Fruit fly (Drosophila melanogaster) whole organism, pupa: ENCODE measurements around the gene crb.

Source experiments
- CG10348 ChIP-seq: fragments of 200-800 bp; sonication (Bioruptor generic); IDR thresholded peaks from 2 replicates; pipeline ENCODE4 v1.3.6; 2022; ENCODE audit warnings: missing biosample characterization, missing genetic modification characterization
- CG12605 ChIP-seq: fragments of 200-800 bp; sonication (Bioruptor generic); IDR thresholded peaks from 2 replicates; pipeline ENCODE4 v1.3.6; 2022; ENCODE audit warnings: missing biosample characterization, missing genetic modification characterization
- CG13204 ChIP-seq: fragments of 200-800 bp; sonication (Bioruptor generic); optimal IDR thresholded peaks from 2 replicates; lab custom pipeline; 2018; ENCODE audit warnings: missing biosample characterization, mild to moderate bottlenecking, missing genetic modification characterization, moderate library complexity
- CG14655 ChIP-seq: fragments of 200-800 bp; sonication (Bioruptor generic); optimal IDR thresholded peaks from 3 replicates; lab custom pipeline; 2017; ENCODE audit warnings: mild to moderate bottlenecking, missing biosample characterization, missing genetic modification reagents, missing genetic modification characterization
- CG15710 ChIP-seq: fragments of 200-800 bp; sonication (Bioruptor generic); optimal IDR thresholded peaks from 2 replicates; lab custom pipeline; 2018; ENCODE audit warnings: missing biosample characterization, mild to moderate bottlenecking, missing genetic modification characterization, moderate library complexity
- CG17806 ChIP-seq: fragments of 200-800 bp; sonication (Bioruptor generic); optimal IDR thresholded peaks from 2 replicates; lab custom pipeline; 2018; ENCODE audit warnings: missing biosample characterization, mild to moderate bottlenecking, missing genetic modification characterization, moderate library complexity
- CG32121 ChIP-seq: fragments of 200-800 bp; sonication (Bioruptor generic); IDR thresholded peaks from 2 replicates; pipeline ENCODE4 v1.3.6; 2022; ENCODE audit warnings: missing biosample characterization, missing genetic modification characterization
- CG34367 ChIP-seq: fragments of 200-800 bp; sonication (Bioruptor generic); optimal IDR thresholded peaks from 2 replicates; lab custom pipeline; 2018; ENCODE audit warnings: missing biosample characterization, mild to moderate bottlenecking, missing genetic modification characterization
- CG4496 ChIP-seq: fragments of 200-800 bp; sonication (Bioruptor generic); IDR thresholded peaks from 3 replicates; pipeline ENCODE4 v1.3.6; 2022; ENCODE audit warnings: missing biosample characterization, missing genetic modification characterization
- CG8159 ChIP-seq: fragments of 200-800 bp; sonication (Bioruptor generic); optimal IDR thresholded peaks from 3 replicates; lab custom pipeline; 2018; ENCODE audit warnings: missing biosample characterization, mild to moderate bottlenecking, missing genetic modification characterization, moderate library complexity
- CG8301 ChIP-seq: fragments of 200-800 bp; sonication (Bioruptor generic); optimal IDR thresholded peaks from 2 replicates; lab custom pipeline; 2018; ENCODE audit warnings: missing biosample characterization, mild to moderate bottlenecking, missing genetic modification characterization
- CG9948 ChIP-seq: fragments of 200-800 bp; sonication (Bioruptor generic); optimal IDR thresholded peaks from 2 replicates; lab custom pipeline; 2018; ENCODE audit warnings: missing biosample characterization, mild to moderate bottlenecking, missing genetic modification characterization, moderate library complexity
- D1 ChIP-seq: fragments of 200-800 bp; sonication (Bioruptor generic); optimal IDR thresholded peaks from 2 replicates; lab custom pipeline; 2018; ENCODE audit warnings: missing biosample characterization, mild to moderate bottlenecking, missing genetic modification characterization, moderate library complexity
- EcR ChIP-seq: fragments of 200-800 bp; sonication (Bioruptor generic); optimal IDR thresholded peaks from 3 replicates; lab custom pipeline; 2019; ENCODE audit warnings: missing biosample characterization, missing genetic modification characterization, mild to moderate bottlenecking, moderate library complexity, missing genetic modification reagents
- Ets98B ChIP-seq: fragments of 200-800 bp; sonication (Bioruptor generic); IDR thresholded peaks from 2 replicates; pipeline ENCODE4 v1.3.6; 2022; ENCODE audit warnings: missing biosample characterization, missing genetic modification characterization
- Pif1A ChIP-seq: fragments of 200-800 bp; sonication (Bioruptor generic); optimal IDR thresholded peaks from 3 replicates; lab custom pipeline; 2016; ENCODE audit warnings: missing biosample characterization, missing genetic modification characterization
- Pif1B ChIP-seq: fragments of 200-800 bp; sonication (Bioruptor generic); optimal IDR thresholded peaks from 3 replicates; lab custom pipeline; 2016; ENCODE audit warnings: missing biosample characterization, missing genetic modification characterization
- Snoo ChIP-seq: fragments of 200-800 bp; sonication (Bioruptor generic); optimal IDR thresholded peaks from 3 replicates; lab custom pipeline; 2017; ENCODE audit warnings: missing biosample characterization, mild to moderate bottlenecking, missing genetic modification characterization, inconsistent platforms
- fd96Ca ChIP-seq: fragments of 200-800 bp; sonication (Bioruptor generic); IDR thresholded peaks from 3 replicates; pipeline ENCODE4 v1.3.6; 2022; ENCODE audit warnings: missing biosample characterization, missing genetic modification characterization
- gl ChIP-seq: fragments of 200-800 bp; sonication (Bioruptor generic); optimal IDR thresholded peaks from 2 replicates; lab custom pipeline; 2018; ENCODE audit warnings: missing biosample characterization, mild to moderate bottlenecking, missing genetic modification characterization
- rn ChIP-seq: fragments of 200-800 bp; sonication (Bioruptor generic); IDR thresholded peaks from 2 replicates; pipeline ENCODE4 v1.3.6; 2022; ENCODE audit warnings: missing biosample characterization, missing genetic modification characterization

Gene crb

DNA sequence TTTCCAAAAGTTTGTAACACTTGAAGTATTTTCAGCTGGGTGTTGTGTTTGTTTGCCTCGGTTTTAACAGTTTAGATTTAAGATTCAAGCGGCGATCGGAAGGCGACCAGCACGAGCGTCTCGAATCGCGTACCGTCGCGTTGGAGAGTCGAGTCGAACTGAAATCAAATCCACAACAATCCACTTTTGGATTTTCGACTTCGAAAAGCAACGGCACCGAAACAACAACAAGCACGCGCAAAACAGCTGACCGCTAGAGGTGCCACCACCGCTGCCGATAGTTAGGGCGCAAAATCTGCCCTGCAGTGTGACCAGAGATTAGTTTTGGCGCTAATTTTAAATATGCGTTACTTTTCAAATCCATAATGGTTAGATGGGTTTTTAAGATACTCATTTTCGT, 23.8 kb upstream of the crb start, which contains the start of gene jar:
jar (minus strand) TSS at position 163 of the 400 bp plus-strand sequence.
- TF ChIP-seq CG9948 (no peak), D1 (tag; lab: Kevin White, UChicago) (no peak), fd96Ca (no peak; the same call in 2 of the 3 replicates), rn (no peak), CG34367 (no peak), Snoo (tag; lab: Kevin White, UChicago) (peak; percentile 18), Ets98B (GFP tag; lab: Robert Waterston, UW) (peak; percentile 49; the same call in 1 of the 2 replicates), CG17806 (tag; lab: Kevin White, UChicago) (no peak), CG8301 (tag; lab: Kevin White, UChicago) (no peak), Pif1A (GFP tag; lab: Kevin White, UChicago) (no peak), CG12605 (peak; percentile 29; the same call in 1 of the 2 replicates), CG10348 (no peak), CG14655 (GFP tag; lab: Kevin White, UChicago) (no peak), CG8159 (tag; lab: Kevin White, UChicago) (peak; percentile 16), CG32121 (peak; percentile 27; the same call in 1 of the 2 replicates), CG4496 (GFP tag; lab: Robert Waterston, UW) (peak; percentile 31; the same call in 1 of the 3 replicates), EcR (GFP tag; lab: Kevin White, UChicago) (peak; percentile 39), gl (tag; lab: Kevin White, UChicago) (peak; percentile 25), Pif1B (GFP tag; lab: Kevin White, UChicago) (no peak), CG13204 (peak; percentile 12), CG15710 (tag; lab: Kevin White, UChicago) (no peak)

DNA sequence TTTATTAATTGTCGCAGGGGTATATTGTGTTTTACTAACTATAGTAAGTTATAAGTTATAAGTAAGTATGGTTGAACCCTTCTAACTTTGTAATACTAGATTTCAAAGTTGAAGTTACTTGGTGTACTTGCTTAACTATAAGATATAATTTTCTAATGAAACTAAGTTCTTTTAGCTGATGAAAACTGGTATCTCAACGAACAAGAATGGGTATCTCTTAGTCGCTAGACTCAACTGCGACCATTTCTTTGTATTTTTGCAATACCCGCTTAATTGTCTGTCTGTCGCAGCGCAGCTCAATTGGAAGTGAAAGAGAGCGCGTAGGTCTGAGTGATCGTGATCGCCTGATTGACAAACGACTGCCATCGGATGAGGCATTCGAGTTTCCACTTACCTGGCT, 22.6 kb upstream of the crb start:
- TF ChIP-seq CG9948 (no peak), CG14655 (GFP tag; lab: Kevin White, UChicago) (peak; percentile 31), CG15710 (tag; lab: Kevin White, UChicago) (no peak), CG8159 (tag; lab: Kevin White, UChicago) (no peak), CG32121 (no peak), fd96Ca (no peak), EcR (GFP tag; lab: Kevin White, UChicago) (peak; percentile 10), Pif1A (GFP tag; lab: Kevin White, UChicago) (no peak), CG4496 (GFP tag; lab: Robert Waterston, UW) (no peak), gl (tag; lab: Kevin White, UChicago) (no peak)
- TF ChIP-seq, all 21 proteins: peak for 2

DNA sequence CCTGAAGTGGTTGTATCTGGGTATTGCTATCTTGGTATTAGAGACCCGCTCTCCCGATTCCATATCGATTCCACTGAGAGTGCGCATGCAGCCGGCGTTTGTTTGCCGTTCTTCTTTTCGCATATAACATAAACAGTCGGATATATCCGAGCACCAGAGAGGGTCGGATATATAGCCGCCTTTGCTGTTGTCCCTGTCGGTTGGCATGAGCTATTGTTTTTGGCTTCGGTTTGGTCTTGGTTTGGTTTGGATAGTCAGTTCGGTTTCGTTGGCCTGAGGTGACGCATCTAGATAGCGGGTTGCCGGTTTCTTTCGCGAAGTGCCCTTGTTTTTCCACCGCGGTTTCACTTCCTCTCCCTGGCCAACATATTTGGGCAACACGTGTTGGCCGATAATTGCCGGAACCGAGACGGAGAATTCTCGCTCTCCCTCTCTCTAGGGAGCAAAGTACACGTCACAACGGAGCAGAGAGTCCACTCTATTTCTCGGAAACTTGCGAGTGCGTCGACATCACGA, 22.0 kb upstream of the crb start, which contains the start of gene Orct2:
Orct2 (plus strand) TSS at position 255 of the 516 bp plus-strand sequence.
- peak; percentile 40 for TF ChIP-seq EcR (GFP tag; lab: Kevin White, UChicago)
- TF ChIP-seq CG4496 (GFP tag; lab: Robert Waterston, UW): peak; percentile 58; the same call in 1 of the 3 replicates
- TF ChIP-seq rn: no peak
- no peak for TF ChIP-seq Snoo (tag; lab: Kevin White, UChicago)
- TF ChIP-seq D1 (tag; lab: Kevin White, UChicago): no peak
- no peak for TF ChIP-seq CG34367
- TF ChIP-seq CG10348: no peak
- 0 out of 3 replicates have a peak, but pooled peaks have one; percentile 27 for TF ChIP-seq fd96Ca
- TF ChIP-seq CG8159 (tag; lab: Kevin White, UChicago): no peak
- peak; percentile 23; the same call in 1 of the 2 replicates for TF ChIP-seq CG12605
- TF ChIP-seq CG13204: peak; percentile 32
- no peak for TF ChIP-seq CG17806 (tag; lab: Kevin White, UChicago)
- TF ChIP-seq CG8301 (tag; lab: Kevin White, UChicago): no peak
- TF ChIP-seq CG9948: no peak
- TF ChIP-seq CG14655 (GFP tag; lab: Kevin White, UChicago): peak; percentile 14
- TF ChIP-seq Ets98B (GFP tag; lab: Robert Waterston, UW): no peak; the same call in 1 of the 2 replicates
- no peak for TF ChIP-seq gl (tag; lab: Kevin White, UChicago)
- TF ChIP-seq CG15710 (tag; lab: Kevin White, UChicago): no peak
- TF ChIP-seq Pif1A (GFP tag; lab: Kevin White, UChicago): peak; percentile 6
- peak; percentile 27; the same call in 1 of the 2 replicates for TF ChIP-seq CG32121
- no peak for TF ChIP-seq Pif1B (GFP tag; lab: Kevin White, UChicago)

DNA sequence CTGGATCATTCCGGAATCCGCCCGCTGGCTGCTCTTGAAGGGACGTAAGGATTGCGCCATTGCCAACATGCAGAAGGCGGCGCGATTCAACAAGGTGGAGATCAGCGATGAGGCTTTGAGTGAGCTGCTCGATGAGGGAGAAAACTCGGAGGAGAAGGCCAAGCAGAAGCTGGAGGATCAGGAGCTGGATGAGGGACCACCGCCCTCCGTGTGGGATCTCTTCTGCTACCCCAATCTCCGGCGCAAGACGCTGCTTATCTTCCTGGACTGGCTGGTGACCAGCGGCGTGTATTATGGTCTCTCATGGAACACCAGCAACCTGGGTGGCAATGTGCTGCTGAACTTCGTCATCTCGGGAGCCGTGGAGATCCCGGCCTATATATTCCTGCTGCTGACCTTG, 20.7 kb upstream of the crb start:
- no peak for TF ChIP-seq Ets98B (GFP tag; lab: Robert Waterston, UW)
- TF ChIP-seq fd96Ca: no peak

DNA sequence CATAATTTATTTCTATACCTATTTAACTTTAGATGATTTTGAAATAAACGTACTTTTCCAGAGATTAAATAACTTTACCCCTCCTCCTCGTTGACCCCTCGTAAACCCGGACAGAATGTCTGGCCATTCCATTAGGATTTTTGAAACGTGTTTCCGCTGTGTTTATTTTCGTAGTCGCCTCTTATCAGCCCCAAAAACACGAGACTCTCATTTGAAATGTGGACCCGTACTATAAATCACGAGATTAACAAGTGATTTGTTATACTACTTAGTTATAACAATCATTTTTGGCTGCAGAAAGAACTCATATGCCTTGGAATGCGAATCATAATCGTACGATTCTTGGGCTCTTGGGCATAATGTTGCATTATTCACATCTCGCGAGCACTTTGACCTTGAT, 19.4 kb upstream of the crb start:
- TF ChIP-seq CG12605: no peak

DNA sequence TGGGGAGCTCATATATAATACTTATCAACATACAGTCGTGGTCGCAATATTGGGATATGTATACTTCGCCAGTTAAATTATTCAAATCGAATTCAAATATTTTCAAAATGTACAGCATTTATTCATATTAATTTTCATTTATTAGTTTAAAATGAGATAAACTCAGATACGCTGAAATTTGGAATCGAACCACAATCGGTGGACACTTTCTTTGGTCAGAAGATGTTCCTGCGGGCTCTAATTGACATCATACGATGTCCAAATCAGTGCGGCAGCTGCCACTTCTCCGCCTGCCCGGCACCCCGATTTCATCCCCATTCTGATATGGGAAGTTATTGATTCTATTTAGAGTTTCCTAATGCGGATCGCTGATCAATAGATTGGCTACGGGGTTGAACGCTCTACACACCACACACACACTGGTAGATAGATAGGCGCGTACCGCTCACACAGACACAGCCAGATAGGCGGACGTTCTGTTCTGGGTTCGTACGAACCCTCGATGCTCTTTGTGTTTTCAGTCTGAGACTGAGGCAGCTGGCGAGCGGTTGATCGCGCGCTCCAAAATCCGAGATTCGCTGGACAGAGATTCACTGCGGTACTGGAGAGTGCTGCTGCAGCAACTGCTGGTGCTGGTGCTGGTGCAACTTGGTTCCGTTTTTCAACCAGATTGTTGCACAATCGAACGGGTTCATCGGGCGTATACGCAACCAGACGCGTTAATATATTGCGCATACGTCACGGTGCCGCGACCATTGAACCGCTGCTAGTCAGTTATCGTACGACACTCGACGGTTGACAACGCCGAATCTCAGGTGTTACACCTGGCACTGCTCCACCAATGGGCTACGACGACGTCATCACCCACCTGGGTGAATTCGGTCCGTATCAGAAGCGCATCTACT, 18.5 kb upstream of the crb start, which contains the start of gene Orct:
Orct (plus strand) TSS at position 157 of the 905 bp plus-strand sequence.
- TF ChIP-seq Pif1A (GFP tag; lab: Kevin White, UChicago) (peak; percentile 65), CG12605 (no peak), CG8159 (tag; lab: Kevin White, UChicago) (peak; percentile 76), Pif1B (GFP tag; lab: Kevin White, UChicago) (peak; percentile 21), Snoo (tag; lab: Kevin White, UChicago) (peak; percentile 65), D1 (tag; lab: Kevin White, UChicago) (no peak), CG13204 (peak; percentile 96), CG14655 (GFP tag; lab: Kevin White, UChicago) (peak; percentile 65), fd96Ca (peak; percentile 47; the same call in 2 of the 3 replicates), CG32121 (peak; percentile 46; the same call in 1 of the 2 replicates), CG34367 (peak; percentile 6), CG17806 (tag; lab: Kevin White, UChicago) (peak; percentile 34), CG4496 (GFP tag; lab: Robert Waterston, UW) (no peak; the same call in 2 of the 3 replicates), Ets98B (GFP tag; lab: Robert Waterston, UW) (no peak), rn (no peak), gl (tag; lab: Kevin White, UChicago) (no peak), CG15710 (tag; lab: Kevin White, UChicago) (peak; percentile 60), CG8301 (tag; lab: Kevin White, UChicago) (peak; percentile 52), EcR (GFP tag; lab: Kevin White, UChicago) (peak; percentile 59), CG10348 (no peak), CG9948 (peak; percentile 50)
